Worm (Caenorhabditis elegans): ENCODE results near the gene mdt-30.

DNA sequence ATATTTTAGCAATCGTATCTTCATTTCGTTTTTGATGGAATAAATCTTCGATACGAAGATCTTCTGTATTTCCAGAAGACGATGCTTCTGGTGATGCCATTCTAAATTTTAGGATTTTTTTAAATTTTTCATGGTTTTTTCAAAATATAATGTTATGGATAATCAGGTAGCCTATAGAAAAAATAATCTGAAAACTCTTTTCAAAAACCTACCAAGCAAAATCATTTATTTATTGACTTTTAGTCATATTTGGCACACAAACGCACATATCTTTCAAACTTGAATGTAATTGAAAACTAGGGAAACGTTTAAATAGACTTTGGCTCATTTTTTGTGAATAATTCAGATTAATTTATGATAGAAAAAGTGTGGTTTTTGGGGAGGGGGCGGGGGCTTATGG, 11.4 kb downstream of the mdt-30 start, which contains the start of gene F44B9.5:
- TF ChIP-seq hmg-4 (GFP tag; optimal IDR thresholded peaks at IDR 0.05) (no peak), ama-1 (optimal IDR thresholded peaks at IDR 0.05) (no peak), flt-1 (GFP tag; IDR thresholded peaks at IDR 0.05) (no peak), pes-1 (GFP tag; IDR thresholded peaks at IDR 0.05) (no peak), ceh-13 (GFP tag; optimal IDR thresholded peaks at IDR 0.05) (no peak), tbx-37 (GFP tag; conservative IDR thresholded peaks at IDR 0.05) (no peak), F13C5.2 (tag; optimal IDR thresholded peaks at IDR 0.05) (no peak), aly-1 (tag; optimal IDR thresholded peaks at IDR 0.05) (no peak), sea-1 (GFP tag; conservative IDR thresholded peaks at IDR 0.05) (no peak), ceh-36 (tag; optimal IDR thresholded peaks at IDR 0.05) (no peak), hnd-1 (tag; optimal IDR thresholded peaks at IDR 0.05) (no peak), tbx-11 (GFP tag; IDR thresholded peaks at IDR 0.05) (no peak)
